Fruit fly (Drosophila melanogaster) whole organism, adult: ENCODE results near the gene CG3534.

Experiments
- CG12768 ChIP-seq: fragments of 200-800 bp; sonication (Bioruptor generic); optimal IDR thresholded peaks from 2 replicates; lab custom pipeline; 2017; ENCODE audit warnings: missing biosample characterization, missing genetic modification characterization, mild to moderate bottlenecking, moderate library complexity, missing genetic modification reagents
- CG14711 ChIP-seq: fragments of 200-800 bp; sonication (Bioruptor generic); optimal IDR thresholded peaks from 2 replicates; lab custom pipeline; 2018; ENCODE audit warnings: missing biosample characterization, mild to moderate bottlenecking, missing genetic modification characterization, moderate library complexity
- CG33017 ChIP-seq: fragments of 200-800 bp; sonication (Bioruptor generic); optimal IDR thresholded peaks from 2 replicates; lab custom pipeline; 2018; ENCODE audit warnings: missing biosample characterization, mild to moderate bottlenecking, missing genetic modification characterization, moderate library complexity
- CG7045 ChIP-seq: fragments of 200-800 bp; sonication (Bioruptor generic); optimal IDR thresholded peaks from 2 replicates; lab custom pipeline; 2017; ENCODE audit warnings: missing biosample characterization, mild to moderate bottlenecking, missing genetic modification characterization
- Clk ChIP-seq: fragments of 200-800 bp; sonication (Bioruptor generic); optimal IDR thresholded peaks from 2 replicates; lab custom pipeline; 2017; ENCODE audit warnings: missing biosample characterization, missing genetic modification characterization
- Crg-1 ChIP-seq: fragments of 200-800 bp; sonication (Bioruptor generic); optimal IDR thresholded peaks from 2 replicates; lab custom pipeline; 2016; ENCODE audit warnings: missing biosample characterization, missing genetic modification characterization
- Hr96 ChIP-seq: fragments of 200-800 bp; sonication (Bioruptor generic); optimal IDR thresholded peaks from 2 replicates; lab custom pipeline; 2016; ENCODE audit warnings: missing biosample characterization, missing genetic modification characterization
- bab1 ChIP-seq: fragments of 200-800 bp; sonication (Bioruptor generic); optimal IDR thresholded peaks from 3 replicates; lab custom pipeline; 2019; ENCODE audit warnings: missing biosample characterization, mild to moderate bottlenecking, missing genetic modification characterization, moderate library complexity
- cic ChIP-seq: fragments of 200-800 bp; sonication (Bioruptor generic); optimal IDR thresholded peaks from 2 replicates; lab custom pipeline; 2017; ENCODE audit warnings: missing biosample characterization, mild to moderate bottlenecking, missing genetic modification characterization, moderate library complexity
- kay ChIP-seq: fragments of 200-800 bp; sonication (Bioruptor generic); peaks from one replicate; lab custom pipeline; 2016; ENCODE audit warnings: missing biosample characterization, missing genetic modification characterization, borderline replicate concordance
- pad ChIP-seq: fragments of 200-800 bp; sonication (Bioruptor generic); optimal IDR thresholded peaks from 3 replicates; lab custom pipeline; 2017; ENCODE audit warnings: missing biosample characterization, missing genetic modification characterization, mild to moderate bottlenecking, moderate library complexity, missing genetic modification reagents
- toe ChIP-seq: fragments of 200-800 bp; sonication (Bioruptor generic); optimal IDR thresholded peaks from 2 replicates; lab custom pipeline; 2016; ENCODE audit warnings: missing biosample characterization, missing genetic modification characterization

DNA sequence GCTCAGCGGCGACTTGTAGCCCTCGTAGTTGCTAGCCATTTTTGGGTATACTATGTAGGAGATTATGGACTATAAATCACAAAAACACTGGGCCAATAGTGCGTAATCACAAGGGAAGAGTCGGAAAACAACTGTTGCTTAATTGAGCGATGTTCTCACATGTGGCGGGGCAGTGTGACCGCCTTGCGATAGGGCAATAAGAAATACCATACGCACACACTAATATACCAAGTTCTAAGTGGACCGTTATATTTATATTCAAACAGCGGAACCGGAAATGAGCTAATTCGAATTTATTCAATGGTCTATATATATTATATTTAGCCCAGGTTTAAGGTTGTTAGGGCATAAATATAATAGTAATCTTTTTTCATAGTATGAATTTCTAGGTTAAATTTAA is 24.7 kb downstream of the CG3534 start, which contains the start of gene Adsl:
- TF ChIP-seq Hr96, result peak; percentile 18
- TF ChIP-seq Crg-1 (GFP tag; lab: Kevin White, UChicago), result no peak
- peak; percentile 82 for TF ChIP-seq kay (GFP tag; lab: Kevin White, UChicago)
- peak; percentile 23 for TF ChIP-seq CG14711 (tag; lab: Kevin White, UChicago)
- peak; percentile 46 for TF ChIP-seq pad (GFP tag; lab: Kevin White, UChicago)
- TF ChIP-seq toe (GFP tag; lab: Kevin White, UChicago), result no peak
- TF ChIP-seq cic (GFP tag; lab: Kevin White, UChicago), result no peak
- TF ChIP-seq CG12768 (GFP tag; lab: Kevin White, UChicago), result no peak
- peak; percentile 24 for TF ChIP-seq CG7045
- TF ChIP-seq Clk (GFP tag; lab: Kevin White, UChicago), result no peak
- TF ChIP-seq CG33017, result peak; percentile 56
- TF ChIP-seq bab1, result peak; percentile 85
